Fruit fly (Drosophila melanogaster) whole organism, embryonic: ENCODE measurements around the gene CG31268.
A peak's percentile ranks its signal among the peaks of the same experiment; 100 is the strongest.

Experiments
- ATbp ChIP-seq: fragments of 200-800 bp; sonication (Bioruptor generic); optimal IDR thresholded peaks from 2 replicates; lab custom pipeline; 2017; ENCODE audit warnings: missing biosample characterization, mild to moderate bottlenecking, missing genetic modification characterization, missing genetic modification reagents
- Aef1 ChIP-seq: fragments of 200-800 bp; sonication (Bioruptor generic); IDR thresholded peaks from 3 replicates; pipeline ENCODE4 v1.3.6; 2022; ENCODE audit warnings: missing biosample characterization, missing genetic modification characterization
- CG12155 ChIP-seq: fragments of 200-800 bp; sonication (Bioruptor generic); optimal IDR thresholded peaks from 3 replicates; lab custom pipeline; 2016; ENCODE audit warnings: missing biosample characterization, missing genetic modification characterization
- CG13123 ChIP-seq: fragments of 200-800 bp; sonication (Bioruptor generic); optimal IDR thresholded peaks from 2 replicates; lab custom pipeline; 2016; ENCODE audit warnings: missing biosample characterization, missing genetic modification characterization
- CG14441 ChIP-seq: fragments of 200-800 bp; sonication (Bioruptor generic); IDR thresholded peaks from 2 replicates; pipeline ENCODE4 v1.3.6; 2022; ENCODE audit warnings: missing biosample characterization, missing genetic modification characterization
- CG14710 ChIP-seq: fragments of 200-800 bp; sonication (Bioruptor generic); optimal IDR thresholded peaks from 3 replicates; lab custom pipeline; 2019; ENCODE audit warnings: missing biosample characterization, mild to moderate bottlenecking, missing genetic modification characterization, moderate library complexity
- CG1647 ChIP-seq: fragments of 200-800 bp; sonication (Bioruptor generic); optimal IDR thresholded peaks from 3 replicates; lab custom pipeline; 2016; ENCODE audit warnings: missing biosample characterization, missing genetic modification characterization
- CG17829 ChIP-seq: fragments of 200-800 bp; optimal IDR thresholded peaks from 2 replicates; lab custom pipeline; 2019; ENCODE audit warnings: missing biosample characterization, mild to moderate bottlenecking, missing genetic modification characterization, moderate library complexity
- CG1792 ChIP-seq: fragments of 200-800 bp; sonication (Bioruptor generic); optimal IDR thresholded peaks from 2 replicates; lab custom pipeline; 2016; ENCODE audit warnings: missing biosample characterization, missing genetic modification characterization
- CG18262 ChIP-seq: fragments of 200-800 bp; optimal IDR thresholded peaks from 3 replicates; lab custom pipeline; 2019; ENCODE audit warnings: missing biosample characterization, mild to moderate bottlenecking, missing genetic modification characterization, moderate library complexity
- CG18764 ChIP-seq: fragments of 200-800 bp; sonication (Bioruptor generic); optimal IDR thresholded peaks from 3 replicates; lab custom pipeline; 2016; ENCODE audit warnings: missing biosample characterization, missing genetic modification characterization
- CG2199 ChIP-seq: fragments of 200-800 bp; sonication (Bioruptor generic); IDR thresholded peaks from 3 replicates; pipeline ENCODE4 v1.3.6; 2022; ENCODE audit warnings: missing biosample characterization, missing genetic modification characterization
- CG3163 ChIP-seq: fragments of 200-800 bp; sonication (Bioruptor generic); optimal IDR thresholded peaks from 3 replicates; lab custom pipeline; 2016; ENCODE audit warnings: missing biosample characterization, missing genetic modification characterization
- CG32532 ChIP-seq: fragments of 200-800 bp; sonication (Bioruptor generic); IDR thresholded peaks from 2 replicates; pipeline ENCODE4 v1.3.6; 2022; ENCODE audit warnings: missing biosample characterization, missing genetic modification characterization
- CG32767 ChIP-seq: fragments of 200-800 bp; sonication (Bioruptor generic); IDR thresholded peaks from 2 replicates; pipeline ENCODE4 v1.3.6; 2022; ENCODE audit warnings: missing biosample characterization, missing genetic modification characterization
- CG34224 ChIP-seq: fragments of 200-800 bp; sonication (Bioruptor generic); IDR thresholded peaks from 3 replicates; pipeline ENCODE4 v1.3.6; 2022; ENCODE audit warnings: missing biosample characterization, missing genetic modification characterization; ENCODE audit not compliant: partially characterized antibody
- CG4328 ChIP-seq: fragments of 200-800 bp; sonication (Bioruptor generic); optimal IDR thresholded peaks from 3 replicates; lab custom pipeline; 2017; ENCODE audit warnings: missing biosample characterization, missing genetic modification reagents, missing genetic modification characterization
- CG4404 ChIP-seq: fragments of 200-800 bp; sonication (Bioruptor generic); IDR thresholded peaks from 2 replicates; pipeline ENCODE4 v1.3.6; 2022; ENCODE audit warnings: missing biosample characterization, missing genetic modification characterization
- CG6654 ChIP-seq: fragments of 200-800 bp; sonication (Bioruptor generic); optimal IDR thresholded peaks from 2 replicates; lab custom pipeline; 2017; ENCODE audit warnings: missing biosample characterization, mild to moderate bottlenecking, missing genetic modification characterization
- Camta ChIP-seq: fragments of 200-800 bp; sonication (Bioruptor generic); optimal IDR thresholded peaks from 2 replicates; lab custom pipeline; 2016; ENCODE audit warnings: missing biosample characterization, missing genetic modification characterization
- CrebB ChIP-seq: fragments of 200-800 bp; sonication (Bioruptor generic); optimal IDR thresholded peaks from 3 replicates; lab custom pipeline; 2018; ENCODE audit warnings: missing biosample characterization, mild to moderate bottlenecking, missing genetic modification characterization
- D19A ChIP-seq: fragments of 200-800 bp; optimal IDR thresholded peaks from 3 replicates; lab custom pipeline; 2019; ENCODE audit warnings: missing biosample characterization, mild to moderate bottlenecking, missing genetic modification characterization, moderate library complexity
- Dll ChIP-seq: fragments of 200-800 bp; sonication (Bioruptor generic); IDR thresholded peaks from 4 replicates; pipeline ENCODE4 v1.3.6; 2022; ENCODE audit warnings: missing biosample characterization, missing genetic modification characterization; ENCODE audit not compliant: partially characterized antibody
- Dref ChIP-seq: fragments of 200-800 bp; sonication (Bioruptor generic); IDR thresholded peaks from 2 replicates; pipeline ENCODE4 v1.3.6; 2022; ENCODE audit warnings: missing biosample characterization, missing genetic modification characterization
- Ets97D ChIP-seq: fragments of 200-800 bp; sonication (Bioruptor generic); optimal IDR thresholded peaks from 3 replicates; lab custom pipeline; 2016; ENCODE audit warnings: missing biosample characterization, missing genetic modification characterization
- H2.0 ChIP-seq: fragments of 200-800 bp; sonication (Bioruptor generic); IDR thresholded peaks from 2 replicates; pipeline ENCODE4 v1.3.6; 2022; ENCODE audit warnings: missing biosample characterization, missing genetic modification characterization
- Hr78 ChIP-seq, 2 experiments: fragments of 200-800 bp in 1 of 2; fragments of >200 bp in 1 of 2; sonication (Bioruptor generic) in 1 of 2; optimal IDR thresholded peaks; 2 replicates each; lab custom pipeline; 2017 to 2019; ENCODE audit warnings: missing biosample characterization in 2 of 2, missing genetic modification characterization in 2 of 2, mild to moderate bottlenecking in 1 of 2, moderate library complexity in 1 of 2
- Ssrp ChIP-seq: fragments of 200-800 bp; sonication (Bioruptor generic); optimal IDR thresholded peaks from 2 replicates; lab custom pipeline; 2018; ENCODE audit warnings: missing biosample characterization, mild to moderate bottlenecking, missing genetic modification characterization, moderate library complexity
- Xrp1 ChIP-seq: fragments of 200-800 bp; sonication (Bioruptor generic); IDR thresholded peaks from 2 replicates; pipeline ENCODE4 v1.3.6; 2022; ENCODE audit warnings: missing biosample characterization, missing genetic modification characterization
- ash1 ChIP-seq: fragments of 200-800 bp; sonication (Bioruptor generic); optimal IDR thresholded peaks from 2 replicates; lab custom pipeline; 2018; ENCODE audit warnings: missing biosample characterization, mild to moderate bottlenecking, missing genetic modification characterization
- bab2 ChIP-seq: fragments of 200-800 bp; sonication (Bioruptor generic); optimal IDR thresholded peaks from 2 replicates; lab custom pipeline; 2016; ENCODE audit warnings: missing biosample characterization, missing genetic modification characterization
- cad ChIP-seq: fragments of >200 bp; optimal IDR thresholded peaks from 2 replicates; lab custom pipeline; 2017; ENCODE audit warnings: missing biosample characterization, missing genetic modification characterization
- cato ChIP-seq: fragments of 200-800 bp; sonication (Bioruptor generic); optimal IDR thresholded peaks from 2 replicates; lab custom pipeline; 2016; ENCODE audit warnings: missing biosample characterization, missing genetic modification characterization, borderline replicate concordance
- crol ChIP-seq: fragments of 200-800 bp; sonication (Bioruptor generic); IDR thresholded peaks from 2 replicates; pipeline ENCODE4 v1.3.6; 2022; ENCODE audit warnings: missing biosample characterization, missing genetic modification characterization
- cwo ChIP-seq: fragments of 200-800 bp; sonication (Bioruptor generic); optimal IDR thresholded peaks from 3 replicates; lab custom pipeline; 2017; ENCODE audit warnings: missing biosample characterization, missing genetic modification characterization, mild to moderate bottlenecking, moderate library complexity, missing genetic modification reagents
- da ChIP-seq: fragments of 200-800 bp; sonication (Bioruptor generic); optimal IDR thresholded peaks from 2 replicates; lab custom pipeline; 2016; ENCODE audit warnings: missing biosample characterization, missing genetic modification characterization
- dmrt11E ChIP-seq: fragments of 200-800 bp; sonication (Bioruptor generic); optimal IDR thresholded peaks from 3 replicates; lab custom pipeline; 2018; ENCODE audit warnings: missing biosample characterization, mild to moderate bottlenecking, missing genetic modification characterization, moderate library complexity
- fd96Cb ChIP-seq: fragments of 200-800 bp; sonication (Bioruptor generic); optimal IDR thresholded peaks from 2 replicates; lab custom pipeline; 2018; ENCODE audit warnings: missing biosample characterization, mild to moderate bottlenecking, missing genetic modification characterization, moderate library complexity
- gem ChIP-seq: fragments of 200-800 bp; sonication (Bioruptor generic); optimal IDR thresholded peaks from 2 replicates; lab custom pipeline; 2019; ENCODE audit warnings: missing biosample characterization, mild to moderate bottlenecking, missing genetic modification characterization, moderate library complexity
- lmd ChIP-seq: fragments of 200-800 bp; sonication (Bioruptor generic); IDR thresholded peaks from 2 replicates; pipeline ENCODE4 v1.3.6; 2022; ENCODE audit warnings: missing biosample characterization, missing genetic modification characterization
- lola ChIP-seq, 3 experiments: fragments of >200 bp in 2 of 3; fragments of 200-800 bp in 1 of 3; sonication (Bioruptor generic) in 1 of 3; optimal IDR thresholded peaks; 2 replicates each; lab custom pipeline; 2017 to 2019; ENCODE audit warnings: missing biosample characterization in 3 of 3, missing genetic modification characterization in 3 of 3, mild to moderate bottlenecking in 1 of 3, moderate library complexity in 1 of 3
- luna ChIP-seq: fragments of 200-800 bp; sonication (Bioruptor generic); optimal IDR thresholded peaks from 2 replicates; lab custom pipeline; 2016; ENCODE audit warnings: missing biosample characterization, missing genetic modification characterization
- mam ChIP-seq: fragments of 200-800 bp; sonication (Bioruptor generic); optimal IDR thresholded peaks from 3 replicates; lab custom pipeline; 2016; ENCODE audit warnings: missing biosample characterization, missing genetic modification characterization
- pan ChIP-seq, 4 experiments: fragments of >200 bp in 3 of 4; fragments of 200-800 bp in 1 of 4; sonication (Bioruptor generic) in 1 of 4; optimal IDR thresholded peaks in 3 of 4; IDR thresholded peaks in 1 of 4; 2 replicates each; pipeline versions ENCODE4 v1.3.6 to Lab custom; 2017 to 2022; ENCODE audit warnings: missing biosample characterization in 2 of 4, missing genetic modification characterization in 2 of 4, mixed read lengths in 1 of 4
- phol ChIP-seq: fragments of 200-800 bp; sonication (Bioruptor generic); optimal IDR thresholded peaks from 3 replicates; lab custom pipeline; 2018; ENCODE audit warnings: missing biosample characterization, mild to moderate bottlenecking, missing genetic modification characterization, moderate library complexity
- sc ChIP-seq, 3 experiments: fragments of >200 bp in 2 of 3; fragments of 200-800 bp in 1 of 3; sonication (Bioruptor generic) in 1 of 3; optimal IDR thresholded peaks; 2 replicates in 2 of 3; 3 replicates in 1 of 3; lab custom pipeline; 2017; ENCODE audit warnings: mild to moderate bottlenecking in 1 of 3, missing biosample characterization in 1 of 3, missing genetic modification characterization in 1 of 3, missing genetic modification reagents in 1 of 3
- tup ChIP-seq: fragments of 200-800 bp; sonication (Bioruptor generic); optimal IDR thresholded peaks from 2 replicates; lab custom pipeline; 2016; ENCODE audit warnings: missing biosample characterization, mild to moderate bottlenecking, missing genetic modification characterization, moderate library complexity

The CG31268 gene

DNA sequence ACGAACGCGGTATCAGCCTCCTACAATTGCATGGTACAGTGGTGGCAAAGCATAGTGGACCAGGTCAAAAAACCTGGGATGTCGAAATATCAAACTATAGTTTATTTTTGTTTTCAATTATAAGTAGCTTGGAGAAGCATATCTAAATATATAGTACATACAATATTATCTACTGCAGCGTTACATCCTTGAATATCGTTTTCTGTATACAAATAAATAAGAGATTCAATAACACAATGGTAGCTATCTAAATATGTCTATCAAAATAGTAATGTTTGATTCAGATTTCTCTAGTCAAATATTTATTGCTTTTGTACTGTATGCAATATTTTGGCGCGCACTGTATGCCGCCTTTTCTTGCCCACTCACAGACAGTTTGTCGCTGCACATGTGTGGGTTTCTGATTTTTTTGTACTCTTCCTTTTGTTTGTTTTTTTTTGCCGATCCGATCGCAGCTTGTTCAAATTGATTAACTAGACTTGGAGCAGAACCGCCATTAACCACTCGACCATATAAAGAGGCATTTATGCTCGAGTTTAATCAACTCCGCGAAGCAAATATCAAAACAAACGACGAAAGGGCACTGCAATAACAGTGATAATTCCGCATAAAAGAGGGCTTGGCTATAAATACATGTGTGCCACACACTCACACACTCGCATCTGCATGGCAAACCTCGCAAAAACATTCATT lies 49.2 kb downstream of the CG31268 start (continued):
- TF ChIP-seq da, result peak; percentile 81
- peak; percentile 35; the same call in 1 of the 2 replicates for TF ChIP-seq Dref (GFP tag; lab: Robert Waterston, UW)
- peak; percentile 86 for TF ChIP-seq tup (GFP tag; lab: Kevin White, UChicago)
- peak; percentile 91 for TF ChIP-seq CG18764 (GFP tag; lab: Kevin White, UChicago)
- TF ChIP-seq CrebB (tag; lab: Kevin White, UChicago), result peak; percentile 91
- TF ChIP-seq bab2, result peak; percentile 88
- peak; percentile 93 for TF ChIP-seq cwo (GFP tag; lab: Kevin White, UChicago)
- TF ChIP-seq ATbp (GFP tag; lab: Kevin White, UChicago), result peak; percentile 96
- TF ChIP-seq pan (optimal IDR thresholded peaks at IDR 0.05; lab: Kevin White, UChicago), result no peak
- TF ChIP-seq pan (GFP tag; optimal IDR thresholded peaks at IDR 0.05 in 1 of 2, IDR thresholded peaks at IDR 0.05 in 1 of 2), result peak in 1 of 2 experiments; percentile 96
- peak; percentile 96 for TF ChIP-seq CG32767 (GFP tag; lab: Robert Waterston, UW)
- TF ChIP-seq H2.0, result peak; percentile 86
- TF ChIP-seq Dll (GFP tag; lab: Robert Waterston, UW), result no peak
- TF ChIP-seq Aef1 (GFP tag; lab: Robert Waterston, UW), result peak; percentile 90

DNA sequence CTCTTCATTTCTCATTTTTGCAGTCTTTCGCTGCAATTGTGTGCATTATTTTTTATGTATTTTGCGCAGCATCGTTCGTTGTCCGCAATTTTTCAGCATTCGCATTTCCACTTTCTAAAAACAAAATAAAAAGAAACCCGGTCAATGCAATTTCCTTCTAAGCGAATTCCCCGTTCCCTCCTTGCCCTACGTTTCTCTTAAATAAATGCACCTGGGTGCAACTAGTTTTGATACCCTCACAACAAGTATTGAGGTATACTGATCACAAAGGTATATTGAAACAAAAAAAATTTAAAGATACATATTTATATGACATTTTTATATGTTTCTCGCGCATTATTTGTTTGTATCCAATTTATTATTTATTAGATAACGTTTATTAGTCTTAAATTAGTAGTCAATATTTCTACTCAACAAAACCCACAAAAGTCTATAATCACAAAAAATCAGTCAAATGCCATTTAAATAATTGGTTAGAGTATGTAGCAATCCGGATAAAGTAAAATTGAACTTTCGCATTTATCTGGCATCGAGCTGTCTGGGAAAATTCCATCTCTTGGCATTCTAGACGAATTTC lies 49.8 kb downstream of the CG31268 start:
- no peak for TF ChIP-seq CG4404 (GFP tag; lab: Robert Waterston, UW)
- TF ChIP-seq CG14441 (GFP tag; lab: Robert Waterston, UW), result no peak
- TF ChIP-seq CG18262, result peak; percentile 52
- TF ChIP-seq CG12155, result no peak
- TF ChIP-seq Xrp1 (GFP tag; lab: Robert Waterston, UW), result peak; percentile 28; the same call in 1 of the 2 replicates
- TF ChIP-seq CG32532 (GFP tag; lab: Robert Waterston, UW), result no peak
- TF ChIP-seq mam (GFP tag; lab: Kevin White, UChicago), result no peak
- no peak for TF ChIP-seq CG4328 (GFP tag; lab: Kevin White, UChicago)
- TF ChIP-seq Camta, result no peak
- TF ChIP-seq CG3163 (GFP tag; lab: Kevin White, UChicago), result no peak
- no peak for TF ChIP-seq CG2199 (GFP tag; lab: Robert Waterston, UW)
- TF ChIP-seq luna (GFP tag; lab: Kevin White, UChicago), result no peak
- TF ChIP-seq CG14710 (tag; lab: Kevin White, UChicago), result peak; percentile 14
- TF ChIP-seq CG34224 (GFP tag; lab: Robert Waterston, UW), result no peak
- no peak for TF ChIP-seq CG1647 (GFP tag; lab: Kevin White, UChicago)
- no peak for TF ChIP-seq crol (GFP tag; lab: Robert Waterston, UW)
- TF ChIP-seq CG13123 (GFP tag; lab: Kevin White, UChicago), result no peak
- no peak for TF ChIP-seq lmd
- TF ChIP-seq Ssrp, result peak; percentile 42
- TF ChIP-seq lola (GFP tag; optimal IDR thresholded peaks at IDR 0.05; lab: Kevin White, UChicago), result peak in 1 of 3 experiments; percentile 35
- TF ChIP-seq Hr78 (GFP tag; optimal IDR thresholded peaks at IDR 0.05; lab: Kevin White, UChicago), result no peak
- peak; percentile 12 for TF ChIP-seq fd96Cb (tag; lab: Kevin White, UChicago)
- no peak for TF ChIP-seq cato (GFP tag; lab: Kevin White, UChicago)
- TF ChIP-seq sc (optimal IDR thresholded peaks at IDR 0.05; lab: Kevin White, UChicago), result no peak
- peak; percentile 6 for TF ChIP-seq sc (GFP tag; optimal IDR thresholded peaks at IDR 0.05; lab: Kevin White, UChicago)
- peak; percentile 40 for TF ChIP-seq CG17829 (tag; lab: Kevin White, UChicago)
- peak; percentile 64 for TF ChIP-seq gem (tag; lab: Kevin White, UChicago)
- no peak for TF ChIP-seq CG1792 (GFP tag; lab: Kevin White, UChicago)
- no peak for TF ChIP-seq ash1 (GFP tag; lab: Kevin White, UChicago)
- no peak for TF ChIP-seq cad (GFP tag; lab: Kevin White, UChicago)
- TF ChIP-seq D19A, result peak; percentile 94
- no peak for TF ChIP-seq CG6654 (GFP tag; lab: Kevin White, UChicago)
- TF ChIP-seq dmrt11E (tag; lab: Kevin White, UChicago), result peak; percentile 32
- TF ChIP-seq phol (tag; lab: Kevin White, UChicago), result peak; percentile 34
- no peak for TF ChIP-seq Ets97D (GFP tag; lab: Kevin White, UChicago)
